Fruit fly (Drosophila melanogaster) whole organism, wandering third instar larva: ENCODE results near the gene Idh3b.

Experiments used
- CG32264 ChIP-seq: fragments of 200-800 bp; sonication (Bioruptor generic); optimal IDR thresholded peaks from 2 replicates; lab custom pipeline; 2016; ENCODE audit warnings: missing biosample characterization, missing genetic modification characterization
- CG9705 ChIP-seq: fragments of 200-800 bp; sonication (Bioruptor generic); optimal IDR thresholded peaks from 2 replicates; lab custom pipeline; 2018; ENCODE audit warnings: missing biosample characterization, mild to moderate bottlenecking, missing genetic modification characterization
- CrebA ChIP-seq: fragments of 200-800 bp; sonication (Bioruptor generic); optimal IDR thresholded peaks from 2 replicates; lab custom pipeline; 2016; ENCODE audit warnings: missing biosample characterization, mild to moderate bottlenecking, missing genetic modification characterization, borderline replicate concordance
- Dfd ChIP-seq: fragments of >200 bp; optimal IDR thresholded peaks from 2 replicates; lab custom pipeline; 2017; ENCODE audit warnings: missing biosample characterization, missing genetic modification characterization
- Dif ChIP-seq: fragments of 200-275, 200-300 bp; sonication (Bioruptor generic); optimal IDR thresholded peaks from 2 replicates; lab custom pipeline; 2018; ENCODE audit warnings: missing biosample characterization, missing genetic modification characterization; ENCODE audit not compliant: partially characterized antibody
- GATAd ChIP-seq: sonication (Bioruptor generic); optimal IDR thresholded peaks from 2 replicates; lab custom pipeline; 2016; ENCODE audit warnings: missing biosample characterization, missing genetic modification characterization
- Hnf4 ChIP-seq: fragments of 200-800 bp; sonication (Bioruptor generic); optimal IDR thresholded peaks from 2 replicates; lab custom pipeline; 2016; ENCODE audit warnings: missing biosample characterization, mild to moderate bottlenecking, missing genetic modification characterization
- Hr78 ChIP-seq: fragments of >200 bp; optimal IDR thresholded peaks from 2 replicates; lab custom pipeline; 2017; ENCODE audit warnings: missing biosample characterization, missing genetic modification characterization
- Hr83 ChIP-seq: fragments of 200-300 bp; sonication (Bioruptor generic); optimal IDR thresholded peaks from 2 replicates; lab custom pipeline; 2016; ENCODE audit warnings: missing biosample characterization, mild to moderate bottlenecking, missing genetic modification characterization, moderate library complexity; ENCODE audit not compliant: poor library complexity, severe bottlenecking
- Jra ChIP-seq: sonication (Bioruptor generic); optimal IDR thresholded peaks from 2 replicates; lab custom pipeline; 2016; ENCODE audit warnings: missing biosample characterization, missing genetic modification characterization
- Myc ChIP-seq: fragments of >200 bp; optimal IDR thresholded peaks from 2 replicates; lab custom pipeline; 2017
- N ChIP-seq: fragments of >200 bp; optimal IDR thresholded peaks from 2 replicates; lab custom pipeline; 2018; ENCODE audit warnings: missing biosample characterization, missing external identifiers, missing genetic modification characterization
- OdsH ChIP-seq: fragments of 200-800 bp; sonication (Bioruptor generic); optimal IDR thresholded peaks from 2 replicates; lab custom pipeline; 2016; ENCODE audit warnings: missing biosample characterization, mild to moderate bottlenecking, missing genetic modification characterization
- Rel ChIP-seq, 2 experiments: fragments of 200-800 bp; sonication (Bioruptor generic) in 1 of 2; optimal IDR thresholded peaks; 2 replicates in 1 of 2; 3 replicates in 1 of 2; lab custom pipeline; 2016 to 2019; ENCODE audit warnings: mild to moderate bottlenecking in 2 of 2, missing biosample characterization in 2 of 2, missing genetic modification characterization in 2 of 2, moderate library complexity in 1 of 2
- Sp1 ChIP-seq: fragments of 200-800 bp; sonication (Bioruptor generic); optimal IDR thresholded peaks from 3 replicates; lab custom pipeline; 2019; ENCODE audit warnings: missing biosample characterization, mild to moderate bottlenecking, missing genetic modification characterization, moderate library complexity
- Vsx2 ChIP-seq: fragments of 200-300, 225-300 bp; sonication (Bioruptor generic); optimal IDR thresholded peaks from 2 replicates; lab custom pipeline; 2018; ENCODE audit warnings: missing biosample characterization, missing genetic modification characterization; ENCODE audit not compliant: partially characterized antibody
- br ChIP-seq: fragments of 200-800 bp; sonication (Bioruptor generic); optimal IDR thresholded peaks from 2 replicates; lab custom pipeline; 2016; ENCODE audit warnings: missing biosample characterization, missing genetic modification characterization
- brk ChIP-seq: fragments of 200-800 bp; sonication (Bioruptor generic); optimal IDR thresholded peaks from 2 replicates; lab custom pipeline; 2016; ENCODE audit warnings: missing biosample characterization, mild to moderate bottlenecking, missing genetic modification characterization
- dmrt93B ChIP-seq: fragments of 200-800 bp; sonication (Bioruptor generic); optimal IDR thresholded peaks from 2 replicates; lab custom pipeline; 2018; ENCODE audit warnings: missing biosample characterization, mild to moderate bottlenecking, missing genetic modification characterization
- ey ChIP-seq: fragments of 200-800 bp; sonication (Bioruptor generic); optimal IDR thresholded peaks from 2 replicates; lab custom pipeline; 2016; ENCODE audit warnings: missing biosample characterization, missing genetic modification characterization
- foxo ChIP-seq, 2 experiments: fragments of 200-800 bp; sonication (Bioruptor generic); optimal IDR thresholded peaks; 2 replicates in 1 of 2; 3 replicates in 1 of 2; lab custom pipeline; 2016 to 2017; ENCODE audit warnings: missing biosample characterization in 2 of 2, missing genetic modification characterization in 2 of 2
- fru ChIP-seq: fragments of 200-800 bp; sonication (Bioruptor generic); optimal IDR thresholded peaks from 3 replicates; lab custom pipeline; 2016; ENCODE audit warnings: missing biosample characterization, mild to moderate bottlenecking, missing genetic modification characterization
- h ChIP-seq: fragments of 200-800 bp; sonication (Bioruptor generic); optimal IDR thresholded peaks from 3 replicates; lab custom pipeline; 2016; ENCODE audit warnings: missing biosample characterization, mild to moderate bottlenecking, missing genetic modification characterization
- lola ChIP-seq: fragments of >200 bp; optimal IDR thresholded peaks from 2 replicates; lab custom pipeline; 2017; ENCODE audit warnings: missing biosample characterization, missing genetic modification characterization
- pan ChIP-seq: fragments of >200 bp; optimal IDR thresholded peaks from 2 replicates; lab custom pipeline; 2017
- psq ChIP-seq: fragments of 200-800 bp; sonication (Bioruptor generic); optimal IDR thresholded peaks from 3 replicates; lab custom pipeline; 2017; ENCODE audit warnings: missing biosample characterization, mild to moderate bottlenecking, missing genetic modification characterization, moderate library complexity
- rgr ChIP-seq: fragments of 200-800 bp; sonication (Bioruptor generic); optimal IDR thresholded peaks from 3 replicates; lab custom pipeline; 2016; ENCODE audit warnings: missing biosample characterization, mild to moderate bottlenecking, missing genetic modification characterization
- sage ChIP-seq: fragments of 200-800 bp; sonication (Bioruptor generic); optimal IDR thresholded peaks from 2 replicates; lab custom pipeline; 2016; ENCODE audit warnings: missing biosample characterization, mild to moderate bottlenecking, missing genetic modification characterization
- sv ChIP-seq: fragments of 200-800 bp; sonication (Bioruptor generic); optimal IDR thresholded peaks from 3 replicates; lab custom pipeline; 2016; ENCODE audit warnings: missing biosample characterization, missing genetic modification characterization
- tai ChIP-seq: sonication (Bioruptor generic); optimal IDR thresholded peaks from 2 replicates; lab custom pipeline; 2016; ENCODE audit warnings: missing biosample characterization, missing genetic modification characterization
- usp ChIP-seq: fragments of >200 bp; optimal IDR thresholded peaks from 2 replicates; lab custom pipeline; 2017; ENCODE audit warnings: missing biosample characterization, missing genetic modification characterization
- woc ChIP-seq: sonication (Bioruptor generic); optimal IDR thresholded peaks from 2 replicates; lab custom pipeline; 2016; ENCODE audit warnings: missing biosample characterization, mild to moderate bottlenecking, missing genetic modification characterization

Idh3b gene

DNA sequence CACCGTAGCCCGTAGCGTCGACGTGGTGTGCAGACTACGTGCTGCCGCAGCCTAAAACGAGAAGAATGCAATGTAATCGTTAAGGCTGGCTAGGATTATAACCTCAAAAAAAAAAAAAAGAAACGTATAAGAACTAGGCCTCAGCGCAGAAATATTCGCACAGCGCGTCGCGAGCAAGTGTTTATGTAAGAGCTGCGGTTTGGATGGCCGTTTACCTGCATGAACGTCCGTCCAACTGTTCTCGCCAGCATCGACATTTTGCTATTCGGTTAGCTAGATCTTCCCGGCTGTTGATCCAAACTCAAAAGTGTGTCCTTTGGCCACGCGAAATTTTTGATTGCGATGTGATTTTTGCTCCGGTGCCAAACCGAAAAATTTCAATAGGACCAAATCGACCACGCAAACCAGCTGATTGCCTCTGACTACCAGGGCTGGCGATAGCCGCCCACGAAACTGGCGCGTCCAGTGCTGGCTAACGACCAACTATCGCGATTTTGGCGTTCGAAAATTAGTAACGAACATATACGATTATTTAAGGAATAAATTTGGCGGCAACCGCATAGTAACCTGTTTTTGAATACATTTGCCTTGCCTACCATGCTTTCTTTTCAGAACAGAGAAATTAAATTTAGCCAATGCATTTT, at the start of gene Idh3b:
Gene Idh3b, minus strand, starts transcription at position 606 of the 644 bp plus-strand sequence.
- TF ChIP-seq rgr (GFP tag; lab: Kevin White, UChicago): peak; percentile 73
- TF ChIP-seq br (GFP tag; lab: Kevin White, UChicago): peak; percentile 55
- no peak for TF ChIP-seq brk (GFP tag; lab: Kevin White, UChicago)
- TF ChIP-seq sv (GFP tag; lab: Kevin White, UChicago): peak; percentile 70
- peak; percentile 36 for TF ChIP-seq OdsH (GFP tag; lab: Kevin White, UChicago)
- peak in 1 of 2 experiments; percentile 78 for TF ChIP-seq foxo (GFP tag; optimal IDR thresholded peaks at IDR 0.05; lab: Kevin White, UChicago)
- TF ChIP-seq h (GFP tag; lab: Kevin White, UChicago): peak; percentile 72
- TF ChIP-seq woc: peak; percentile 81
- TF ChIP-seq Hr78: no peak
- TF ChIP-seq fru (GFP tag; lab: Kevin White, UChicago): peak; percentile 74
- TF ChIP-seq sage (GFP tag; lab: Kevin White, UChicago): no peak
- peak; percentile 48 for TF ChIP-seq CG9705 (GFP tag; lab: Kevin White, UChicago)
- TF ChIP-seq GATAd: no peak
- TF ChIP-seq pan: no peak
- no peak for TF ChIP-seq lola
- no peak for TF ChIP-seq Hnf4 (GFP tag; lab: Kevin White, UChicago)
- TF ChIP-seq tai (GFP tag; lab: Kevin White, UChicago): no peak
- TF ChIP-seq Dif (GFP tag; lab: Kevin White, UChicago): no peak
- peak; percentile 79 for TF ChIP-seq Jra (GFP tag; lab: Kevin White, UChicago)
- TF ChIP-seq N (GFP tag; lab: Kevin White, UChicago): no peak
- TF ChIP-seq CrebA (GFP tag; lab: Kevin White, UChicago): no peak
- peak; percentile 30 for TF ChIP-seq Myc (lab: Kevin White, UChicago)
- no peak for TF ChIP-seq Sp1 (GFP tag; lab: Kevin White, UChicago)
- no peak for TF ChIP-seq Dfd
- TF ChIP-seq dmrt93B (GFP tag; lab: Kevin White, UChicago): no peak
- peak; percentile 35 for TF ChIP-seq psq (GFP tag; lab: Kevin White, UChicago)
- peak; percentile 93 for TF ChIP-seq Hr83
- TF ChIP-seq usp (GFP tag; lab: Kevin White, UChicago): no peak
- no peak for TF ChIP-seq CG32264
- peak; percentile 59 for TF ChIP-seq ey (GFP tag; lab: Kevin White, UChicago)
- no peak for TF ChIP-seq Rel (GFP tag; optimal IDR thresholded peaks at IDR 0.05; lab: Kevin White, UChicago)
- TF ChIP-seq Rel (tag; optimal IDR thresholded peaks at IDR 0.05; lab: Kevin White, UChicago): peak; percentile 63

DNA sequence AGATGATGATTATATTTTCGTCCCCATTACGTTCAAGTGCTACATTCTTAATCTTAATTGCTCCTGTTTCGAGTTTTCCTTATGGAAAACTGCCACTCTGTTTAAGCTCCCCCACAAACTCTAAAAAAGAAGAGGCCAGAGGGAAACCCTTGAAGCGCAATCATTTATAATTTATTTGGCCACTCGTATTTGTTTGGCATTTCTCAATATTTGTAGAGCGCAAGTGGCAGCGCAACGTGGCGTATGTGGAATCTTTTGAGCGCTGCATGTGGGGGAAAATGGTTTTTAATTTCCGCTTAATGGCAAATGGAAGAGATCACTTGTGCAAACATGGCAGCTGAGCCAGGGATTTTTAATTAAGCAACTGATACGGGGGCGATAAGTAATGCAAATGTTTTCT, 48.1 kb upstream of the Idh3b start:
- TF ChIP-seq Hr83 (peak; percentile 25), h (GFP tag; lab: Kevin White, UChicago) (no peak)

DNA sequence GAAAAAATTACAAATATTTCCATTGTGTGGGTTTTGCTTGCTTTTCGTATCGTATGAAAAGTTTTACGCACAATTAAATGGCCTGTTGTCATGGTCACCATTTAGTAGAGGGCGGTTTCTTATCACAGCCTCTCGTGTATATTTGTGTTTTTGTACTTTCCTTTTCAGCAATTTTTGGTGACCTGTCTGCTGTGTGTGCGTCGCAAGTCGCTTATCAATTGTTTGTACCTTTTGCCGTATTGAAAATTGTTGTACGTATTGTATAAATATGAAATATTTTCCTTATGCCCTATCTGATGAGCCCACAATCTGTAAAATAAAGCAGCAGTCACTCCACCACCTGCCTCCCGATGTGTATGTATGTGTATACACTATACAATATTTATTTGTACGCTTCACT, 47.3 kb upstream of the Idh3b start:
- TF ChIP-seq GATAd (no peak), Hr83 (no peak), CG32264 (no peak), brk (GFP tag; lab: Kevin White, UChicago) (no peak), Dif (GFP tag; lab: Kevin White, UChicago) (no peak), Rel (GFP tag; optimal IDR thresholded peaks at IDR 0.05; lab: Kevin White, UChicago) (no peak), Rel (tag; optimal IDR thresholded peaks at IDR 0.05; lab: Kevin White, UChicago) (peak; percentile 10), Jra (GFP tag; lab: Kevin White, UChicago) (no peak), lola (no peak), fru (GFP tag; lab: Kevin White, UChicago) (no peak)

DNA sequence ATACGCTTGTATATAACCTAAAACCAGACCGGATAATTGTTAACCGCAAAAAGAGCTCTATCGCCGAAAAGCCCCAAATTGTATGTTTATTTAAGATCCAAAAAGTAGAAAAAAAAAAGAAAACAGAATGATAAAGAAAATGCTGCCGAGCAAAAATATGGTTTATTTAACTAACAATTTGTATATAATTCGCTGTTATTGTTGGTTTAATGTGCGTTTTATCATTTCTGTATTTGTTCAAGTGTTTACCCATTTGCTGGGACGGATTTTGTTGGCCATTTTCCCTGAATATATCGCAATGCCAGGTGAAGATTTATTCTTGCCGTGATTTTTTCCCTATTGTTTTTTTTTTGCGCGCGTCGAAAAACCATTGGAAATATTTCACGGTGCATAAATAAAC, 37.9 kb upstream of the Idh3b start:
- TF ChIP-seq Hnf4 (GFP tag; lab: Kevin White, UChicago) (no peak), h (GFP tag; lab: Kevin White, UChicago) (peak; percentile 25), br (GFP tag; lab: Kevin White, UChicago) (no peak), GATAd (no peak), usp (GFP tag; lab: Kevin White, UChicago) (no peak), OdsH (GFP tag; lab: Kevin White, UChicago) (peak; percentile 26), lola (no peak), pan (no peak), Hr83 (peak; percentile 67), rgr (GFP tag; lab: Kevin White, UChicago) (peak; percentile 46), Jra (GFP tag; lab: Kevin White, UChicago) (no peak), Vsx2 (GFP tag; lab: Kevin White, UChicago) (no peak), foxo (GFP tag; optimal IDR thresholded peaks at IDR 0.05; lab: Kevin White, UChicago) (peak in 1 of 2 experiments; percentile 0)
- TF ChIP-seq, all 38 proteins: peak for 5
